Worm (Caenorhabditis elegans) whole organism, late embryonic: ENCODE measurements around the gene srt-12.

Experiments used
- C38D4.7 ChIP-seq: fragments of 200-800 bp; sonication (Bioruptor generic); optimal IDR thresholded peaks from 2 replicates; lab custom pipeline; 2018; ENCODE audit warnings: mild to moderate bottlenecking, missing genetic modification characterization, moderate library complexity, missing compliant biosample characterization
- K02D7.2 ChIP-seq: sonication (generic microtip); optimal IDR thresholded peaks from 2 replicates; lab custom pipeline; 2017; ENCODE audit warnings: mild to moderate bottlenecking, missing genetic modification characterization, missing compliant biosample characterization
- K09A11.1 ChIP-seq: sonication (generic microtip); optimal IDR thresholded peaks from 2 replicates; lab custom pipeline; 2017; ENCODE audit warnings: antibody characterized with exemption, mild to moderate bottlenecking, missing genetic modification characterization, missing compliant biosample characterization; ENCODE audit not compliant: insufficient read depth
- T23F11.4 ChIP-seq: fragments of 200-800 bp; sonication (Bioruptor generic); optimal IDR thresholded peaks from 2 replicates; lab custom pipeline; 2018; ENCODE audit warnings: mild to moderate bottlenecking, missing genetic modification characterization, missing compliant biosample characterization
- Y22D7AL.16 ChIP-seq: sonication (generic microtip); optimal IDR thresholded peaks from 2 replicates; lab custom pipeline; 2016; ENCODE audit warnings: missing genetic modification characterization, missing compliant biosample characterization
- ama-1 ChIP-seq: fragments of 150-350 bp; optimal IDR thresholded peaks from 2 replicates; lab custom pipeline; 2014
- ceh-18 ChIP-seq: sonication (generic microtip); optimal IDR thresholded peaks from 2 replicates; lab custom pipeline; 2016; ENCODE audit warnings: missing genetic modification characterization, missing compliant biosample characterization
- ceh-19 ChIP-seq: fragments of 200-800 bp; sonication (Bioruptor generic); optimal IDR thresholded peaks from 2 replicates; lab custom pipeline; 2018; ENCODE audit warnings: mild to moderate bottlenecking, missing genetic modification characterization, missing compliant biosample characterization
- ceh-2 ChIP-seq: sonication (generic microtip); optimal IDR thresholded peaks from 2 replicates; lab custom pipeline; 2016; ENCODE audit warnings: missing genotype, missing genetic modification characterization, missing compliant biosample characterization
- ceh-30 ChIP-seq: fragments of 150-350 bp; optimal IDR thresholded peaks from 2 replicates; lab custom pipeline; 2014; ENCODE audit warnings: missing biosample characterization, missing genetic modification characterization
- ceh-34 ChIP-seq: sonication (generic microtip); optimal IDR thresholded peaks from 2 replicates; lab custom pipeline; 2016; ENCODE audit warnings: mild to moderate bottlenecking, missing genetic modification characterization, missing compliant biosample characterization
- ceh-45 ChIP-seq: fragments of 200-800 bp; sonication (Bioruptor generic); IDR thresholded peaks from 2 replicates; pipeline ENCODE4 v1.3.6; 2022; ENCODE audit warnings: missing genetic modification reagents, missing genetic modification characterization, missing compliant biosample characterization
- ceh-48 ChIP-seq: sonication (generic microtip); optimal IDR thresholded peaks from 2 replicates; lab custom pipeline; 2016; ENCODE audit warnings: missing genetic modification characterization, inconsistent platforms, missing compliant biosample characterization
- che-1 ChIP-seq: sonication (generic microtip); optimal IDR thresholded peaks from 2 replicates; lab custom pipeline; 2016; ENCODE audit warnings: mild to moderate bottlenecking, missing genetic modification characterization, missing compliant biosample characterization
- dmd-4 ChIP-seq: sonication (generic microtip); optimal IDR thresholded peaks from 2 replicates; lab custom pipeline; 2016; ENCODE audit warnings: borderline replicate concordance, missing genetic modification characterization, missing compliant biosample characterization
- elt-4 ChIP-seq: sonication (generic microtip); optimal IDR thresholded peaks from 2 replicates; lab custom pipeline; 2016; ENCODE audit warnings: missing genetic modification characterization, missing compliant biosample characterization
- fax-1 ChIP-seq: sonication (generic microtip); optimal IDR thresholded peaks from 2 replicates; lab custom pipeline; 2016; ENCODE audit warnings: missing genotype, missing genetic modification characterization, missing compliant biosample characterization
- fkh-6 ChIP-seq: sonication (generic microtip); optimal IDR thresholded peaks from 2 replicates; lab custom pipeline; 2016; ENCODE audit warnings: missing genetic modification characterization, missing compliant biosample characterization
- hlh-13 ChIP-seq: fragments of 200-800 bp; sonication (Bioruptor generic); optimal IDR thresholded peaks from 2 replicates; lab custom pipeline; 2018; ENCODE audit warnings: mild to moderate bottlenecking, missing genetic modification characterization, missing compliant biosample characterization
- hlh-15 ChIP-seq: sonication (generic microtip); optimal IDR thresholded peaks from 2 replicates; lab custom pipeline; 2016; ENCODE audit warnings: missing genetic modification characterization, missing compliant biosample characterization
- hlh-30 ChIP-seq: sonication (generic microtip); optimal IDR thresholded peaks from 2 replicates; lab custom pipeline; 2017; ENCODE audit warnings: antibody characterized with exemption, missing genetic modification characterization, missing compliant biosample characterization; ENCODE audit not compliant: insufficient read depth
- hlh-6 ChIP-seq: sonication (generic microtip); optimal IDR thresholded peaks from 2 replicates; lab custom pipeline; 2016; ENCODE audit warnings: missing genotype, missing genetic modification characterization, missing compliant biosample characterization
- hlh-8 ChIP-seq: sonication (generic microtip); optimal IDR thresholded peaks from 2 replicates; lab custom pipeline; 2016; ENCODE audit warnings: missing genotype, missing genetic modification characterization, missing compliant biosample characterization
- lin-11 ChIP-seq: fragments of 200-800 bp; sonication (Bioruptor generic); optimal IDR thresholded peaks from 2 replicates; lab custom pipeline; 2018; ENCODE audit warnings: mild to moderate bottlenecking, missing genetic modification characterization, missing compliant biosample characterization
- mec-3 ChIP-seq: sonication (generic microtip); optimal IDR thresholded peaks from 2 replicates; lab custom pipeline; 2016; ENCODE audit warnings: borderline replicate concordance, missing genetic modification characterization, missing compliant biosample characterization
- nhr-11 ChIP-seq: fragments of 150-350 bp; optimal IDR thresholded peaks from 2 replicates; lab custom pipeline; 2014; ENCODE audit warnings: missing biosample characterization, missing genetic modification characterization
- nhr-232 ChIP-seq: sonication (generic microtip); optimal IDR thresholded peaks from 2 replicates; lab custom pipeline; 2016; ENCODE audit warnings: missing genetic modification characterization, missing compliant biosample characterization
- odd-2 ChIP-seq: sonication (generic microtip); optimal IDR thresholded peaks from 2 replicates; lab custom pipeline; 2017; ENCODE audit warnings: antibody characterized with exemption, mild to moderate bottlenecking, missing genetic modification characterization, missing compliant biosample characterization
- pag-3 ChIP-seq: sonication (generic microtip); optimal IDR thresholded peaks from 2 replicates; lab custom pipeline; 2016; ENCODE audit warnings: missing compliant biosample characterization, missing genetic modification characterization, borderline replicate concordance
- pat-9 ChIP-seq: fragments of 200-800 bp; sonication (Bioruptor generic); optimal IDR thresholded peaks from 2 replicates; lab custom pipeline; 2018; ENCODE audit warnings: mild to moderate bottlenecking, missing genetic modification characterization, moderate library complexity, missing compliant biosample characterization
- pax-1 ChIP-seq: fragments of 150-350 bp; optimal IDR thresholded peaks from 2 replicates; lab custom pipeline; 2014; ENCODE audit warnings: missing biosample characterization, missing genetic modification characterization
- pha-2 ChIP-seq: sonication (generic microtip); optimal IDR thresholded peaks from 2 replicates; lab custom pipeline; 2017; ENCODE audit warnings: mild to moderate bottlenecking, missing genetic modification characterization, missing compliant biosample characterization
- pqm-1 ChIP-seq: sonication (generic microtip); optimal IDR thresholded peaks from 2 replicates; lab custom pipeline; 2016; ENCODE audit warnings: missing genetic modification characterization, missing compliant biosample characterization
- pros-1 ChIP-seq: fragments of 150-350 bp; optimal IDR thresholded peaks from 2 replicates; lab custom pipeline; 2014; ENCODE audit warnings: missing biosample characterization, missing genetic modification reagents, missing genetic modification characterization
- ref-2 ChIP-seq: sonication (generic microtip); optimal IDR thresholded peaks from 2 replicates; lab custom pipeline; 2016; ENCODE audit warnings: missing genetic modification characterization, missing compliant biosample characterization
- rnt-1 ChIP-seq: sonication (generic microtip); optimal IDR thresholded peaks from 2 replicates; lab custom pipeline; 2016; ENCODE audit warnings: missing genetic modification characterization, missing compliant biosample characterization
- sdc-2 ChIP-seq: sonication (generic microtip); optimal IDR thresholded peaks from 2 replicates; lab custom pipeline; 2016; ENCODE audit warnings: missing genotype, missing genetic modification characterization, missing compliant biosample characterization
- sox-2 ChIP-seq: fragments of 200-800 bp; sonication (Bioruptor generic); IDR thresholded peaks from 2 replicates; pipeline ENCODE4 v1.3.6; 2022; ENCODE audit warnings: missing genetic modification reagents, missing genetic modification characterization, missing compliant biosample characterization
- unc-42 ChIP-seq: sonication (generic microtip); optimal IDR thresholded peaks from 2 replicates; lab custom pipeline; 2016; ENCODE audit warnings: missing genotype, missing genetic modification characterization, missing compliant biosample characterization
- unc-86 ChIP-seq: sonication (generic microtip); optimal IDR thresholded peaks from 2 replicates; lab custom pipeline; 2016; ENCODE audit warnings: missing genetic modification characterization, missing compliant biosample characterization

Gene srt-12

DNA sequence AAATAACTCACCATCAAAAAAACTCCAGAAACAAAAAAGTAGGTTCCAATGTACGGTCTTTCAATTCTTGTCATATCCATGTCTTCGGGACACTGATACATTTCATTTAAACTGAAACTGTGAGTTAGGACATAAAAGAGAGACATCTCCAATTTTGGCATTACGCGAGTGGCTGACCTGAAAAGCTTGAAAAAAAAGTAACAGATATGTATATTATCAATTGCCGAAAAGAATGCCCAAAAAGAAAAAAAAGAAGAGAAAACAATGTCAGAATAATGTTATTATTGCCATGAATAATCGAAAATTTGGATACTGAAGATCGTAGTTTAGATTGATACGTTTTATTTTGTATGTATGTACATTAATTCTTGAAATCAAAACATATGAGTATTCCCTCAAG lies 14.1 kb upstream of the srt-12 start, which contains the start of gene srt-14:
Gene srt-14 (minus strand): TSS at position 101 of the 400 bp plus-strand sequence.
- TF ChIP-seq hlh-6 (tag; lab: Kevin White, UChicago) = no peak
- TF ChIP-seq T23F11.4 = no peak
- no peak for TF ChIP-seq ceh-48 (tag; lab: Kevin White, UChicago)
- TF ChIP-seq nhr-232 (tag; lab: Kevin White, UChicago) = no peak
- no peak for TF ChIP-seq sox-2
- no peak for TF ChIP-seq fax-1 (tag; lab: Kevin White, UChicago)
- no peak for TF ChIP-seq ceh-18 (tag; lab: Kevin White, UChicago)
- no peak for TF ChIP-seq K02D7.2 (tag; lab: Kevin White, UChicago)
- TF ChIP-seq dmd-4 (tag; lab: Kevin White, UChicago) = no peak
- no peak for TF ChIP-seq unc-86 (tag; lab: Kevin White, UChicago)

ce11 chrV:4250047-4250446 lies 7.7 kb upstream of the srt-12 start, which contains the start of gene srt-13:
Gene srt-13 (minus strand): TSS chrV:4250147.
- TF ChIP-seq fax-1 (tag; lab: Kevin White, UChicago) = no peak
- no peak for TF ChIP-seq ama-1 (lab: Kevin White, UChicago)
- no peak for TF ChIP-seq pax-1 (tag; lab: Kevin White, UChicago)
- TF ChIP-seq pha-2 = no peak
- TF ChIP-seq hlh-13 (GFP tag; lab: Kevin White, UChicago) = no peak
- TF ChIP-seq ceh-34 (tag; lab: Kevin White, UChicago) = no peak
- no peak for TF ChIP-seq hlh-15
- TF ChIP-seq K02D7.2 (tag; lab: Kevin White, UChicago) = no peak
- TF ChIP-seq ref-2 (tag; lab: Kevin White, UChicago) = no peak
- no peak for TF ChIP-seq ceh-45
- TF ChIP-seq, all 69 proteins: peak for 0

ce11 chrV:4248359-4248758 lies 6.0 kb upstream of the srt-12 start:
- no peak for TF ChIP-seq ceh-2 (tag; lab: Kevin White, UChicago)
- no peak for TF ChIP-seq pax-1 (tag; lab: Kevin White, UChicago)
- no peak for TF ChIP-seq ceh-19 (GFP tag; lab: Kevin White, UChicago)
- TF ChIP-seq rnt-1 (tag; lab: Kevin White, UChicago) = no peak
- TF ChIP-seq hlh-8 = no peak
- TF ChIP-seq pag-3 (tag; lab: Kevin White, UChicago) = no peak
- TF ChIP-seq nhr-232 (tag; lab: Kevin White, UChicago) = no peak
- no peak for TF ChIP-seq unc-42
- TF ChIP-seq pqm-1 (tag; lab: Kevin White, UChicago) = no peak
- TF ChIP-seq hlh-15 = no peak
- TF ChIP-seq hlh-13 (GFP tag; lab: Kevin White, UChicago) = no peak
- TF ChIP-seq K09A11.1 (tag; lab: Kevin White, UChicago) = no peak
- no peak for TF ChIP-seq nhr-11 (tag; lab: Kevin White, UChicago)

DNA sequence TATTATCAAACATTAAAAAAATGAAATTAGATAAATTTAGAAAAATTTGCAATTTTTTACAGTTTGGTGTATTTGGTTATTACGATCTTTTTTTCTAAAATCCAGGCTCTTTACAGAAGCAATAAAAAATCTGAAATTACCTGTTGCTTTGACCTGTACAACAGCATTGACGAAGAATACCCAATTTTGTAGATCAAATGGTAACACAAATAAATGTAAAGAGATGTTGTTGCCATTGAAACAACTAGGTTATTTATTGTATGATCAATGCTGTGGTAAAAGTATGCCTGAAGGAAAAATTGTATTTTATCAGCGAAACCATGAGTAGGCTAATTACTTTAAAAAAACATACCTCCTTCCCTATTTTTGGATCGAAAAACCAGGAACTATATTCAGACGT lies 776 bp downstream of the srt-12 start:
- no peak for TF ChIP-seq pros-1 (tag; lab: Kevin White, UChicago)
- no peak for TF ChIP-seq C38D4.7 (GFP tag; lab: Kevin White, UChicago)
- TF ChIP-seq pat-9 (tag; lab: Kevin White, UChicago) = no peak
- TF ChIP-seq, all 69 proteins: peak for 0

DNA sequence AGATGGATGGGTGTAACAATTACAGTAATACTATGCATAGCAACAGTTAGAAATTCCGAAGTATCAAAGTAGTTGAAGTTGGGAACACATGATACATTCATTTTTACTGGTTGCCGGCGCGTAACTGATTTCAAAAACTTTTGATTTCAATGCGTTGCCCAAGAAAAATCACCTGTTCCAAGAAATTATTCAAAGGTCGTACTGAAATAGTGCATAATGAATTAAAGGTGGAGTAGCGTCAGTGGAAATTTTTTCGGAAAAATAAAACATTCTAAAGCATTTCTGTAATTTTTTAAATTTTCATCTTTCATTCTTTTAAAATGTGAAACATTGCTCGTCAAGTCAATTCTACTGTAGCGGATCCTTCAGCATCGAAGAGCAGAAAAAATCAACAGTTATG lies 2.0 kb downstream of the srt-12 start, which contains the start of gene srh-204:
Gene srh-204 (minus strand): TSS at position 101 of the 400 bp plus-strand sequence.
- no peak for TF ChIP-seq Y22D7AL.16 (tag; lab: Kevin White, UChicago)
- TF ChIP-seq fkh-6 (tag; lab: Kevin White, UChicago) = no peak
- no peak for TF ChIP-seq mec-3 (tag; lab: Kevin White, UChicago)
- TF ChIP-seq ceh-30 = no peak
- no peak for TF ChIP-seq odd-2
- TF ChIP-seq pat-9 (tag; lab: Kevin White, UChicago) = no peak
- TF ChIP-seq lin-11 = no peak
- no peak for TF ChIP-seq elt-4 (tag; lab: Kevin White, UChicago)
- no peak for TF ChIP-seq hlh-30 (tag; lab: Kevin White, UChicago)
- TF ChIP-seq pros-1 (tag; lab: Kevin White, UChicago) = no peak
- TF ChIP-seq che-1 (tag; lab: Kevin White, UChicago) = no peak
- TF ChIP-seq ceh-45 = no peak
- TF ChIP-seq dmd-4 (tag; lab: Kevin White, UChicago) = no peak
- no peak for TF ChIP-seq hlh-8
- TF ChIP-seq sdc-2 (tag; lab: Kevin White, UChicago) = no peak
